Worm (Caenorhabditis elegans) whole organism, late embryonic: Measurements from ENCODE around the gene ceh-63.

Source experiments
- F13H6.1 ChIP-seq: sonication (generic microtip); optimal IDR thresholded peaks from 2 replicates; lab custom pipeline; 2016; ENCODE audit warnings: missing genetic modification characterization, missing compliant biosample characterization
- K02D7.2 ChIP-seq: sonication (generic microtip); optimal IDR thresholded peaks from 2 replicates; lab custom pipeline; 2017; ENCODE audit warnings: mild to moderate bottlenecking, missing genetic modification characterization, missing compliant biosample characterization
- K09A11.1 ChIP-seq: sonication (generic microtip); optimal IDR thresholded peaks from 2 replicates; lab custom pipeline; 2017; ENCODE audit warnings: antibody characterized with exemption, mild to moderate bottlenecking, missing genetic modification characterization, missing compliant biosample characterization; ENCODE audit not compliant: insufficient read depth
- dmd-4 ChIP-seq: sonication (generic microtip); optimal IDR thresholded peaks from 2 replicates; lab custom pipeline; 2016; ENCODE audit warnings: borderline replicate concordance, missing genetic modification characterization, missing compliant biosample characterization
- ets-4 ChIP-seq: sonication (generic microtip); optimal IDR thresholded peaks from 2 replicates; lab custom pipeline; 2016; ENCODE audit warnings: missing genetic modification characterization, missing compliant biosample characterization
- eyg-1 ChIP-seq: sonication (generic microtip); optimal IDR thresholded peaks from 2 replicates; lab custom pipeline; 2016; ENCODE audit warnings: missing genotype, missing genetic modification characterization, missing compliant biosample characterization
- fkh-10 ChIP-seq: fragments of 150-350 bp; optimal IDR thresholded peaks from 2 replicates; lab custom pipeline; 2014; ENCODE audit warnings: missing biosample characterization, missing genetic modification reagents, missing genetic modification characterization
- nhr-11 ChIP-seq: fragments of 150-350 bp; optimal IDR thresholded peaks from 2 replicates; lab custom pipeline; 2014; ENCODE audit warnings: missing biosample characterization, missing genetic modification characterization
- pat-9 ChIP-seq: fragments of 200-800 bp; sonication (Bioruptor generic); optimal IDR thresholded peaks from 2 replicates; lab custom pipeline; 2018; ENCODE audit warnings: mild to moderate bottlenecking, missing genetic modification characterization, moderate library complexity, missing compliant biosample characterization
- pqm-1 ChIP-seq: sonication (generic microtip); optimal IDR thresholded peaks from 2 replicates; lab custom pipeline; 2016; ENCODE audit warnings: missing genetic modification characterization, missing compliant biosample characterization
- unc-3 ChIP-seq, 2 experiments: fragments of 200-800 bp in 1 of 2; sonication (Bioruptor generic) in 1 of 2; sonication (generic microtip) in 1 of 2; conservative IDR thresholded peaks in 1 of 2; optimal IDR thresholded peaks in 1 of 2; 2 replicates each; pipeline versions ENCODE4 v1.3.6 to Lab custom; 2016 to 2022; ENCODE audit warnings: missing compliant biosample characterization in 2 of 2, missing genetic modification characterization in 2 of 2, missing genetic modification reagents in 1 of 2
- unc-42 ChIP-seq: sonication (generic microtip); optimal IDR thresholded peaks from 2 replicates; lab custom pipeline; 2016; ENCODE audit warnings: missing genotype, missing genetic modification characterization, missing compliant biosample characterization
- unc-86 ChIP-seq: sonication (generic microtip); optimal IDR thresholded peaks from 2 replicates; lab custom pipeline; 2016; ENCODE audit warnings: missing genetic modification characterization, missing compliant biosample characterization

ce11 chrX:3673584-3674108, at the start of gene ceh-63:
- TF ChIP-seq dmd-4 (tag; lab: Kevin White, UChicago) (no peak), eyg-1 (no peak), K09A11.1 (no peak), unc-3 (GFP tag; conservative IDR thresholded peaks at IDR 0.05; lab: Robert Waterston, UW) (no peak), unc-3 (tag; optimal IDR thresholded peaks at IDR 0.05; lab: Kevin White, UChicago) (no peak), ets-4 (tag; lab: Kevin White, UChicago) (no peak), F13H6.1 (tag; lab: Kevin White, UChicago) (no peak), unc-86 (tag; lab: Kevin White, UChicago) (no peak), unc-42 (tag; lab: Kevin White, UChicago) (no peak), fkh-10 (GFP tag; lab: Kevin White, UChicago) (no peak), pat-9 (tag; lab: Kevin White, UChicago) (no peak), K02D7.2 (tag; lab: Kevin White, UChicago) (no peak), nhr-11 (tag; lab: Kevin White, UChicago) (no peak), pqm-1 (tag; lab: Kevin White, UChicago) (no peak)
